Fruit fly (Drosophila melanogaster) whole organism, embryonic: Measurements from ENCODE around the gene Mic26-27.

Experiments
- CG10565 ChIP-seq: fragments of 200-800 bp; sonication (Bioruptor generic); optimal IDR thresholded peaks from 3 replicates; lab custom pipeline; 2016; ENCODE audit warnings: missing biosample characterization, mild to moderate bottlenecking, missing genetic modification characterization
- CG6683 ChIP-seq: fragments of 200-800 bp; sonication (Bioruptor generic); optimal IDR thresholded peaks from 2 replicates; lab custom pipeline; 2017; ENCODE audit warnings: missing biosample characterization, mild to moderate bottlenecking, missing genetic modification characterization, missing genetic modification reagents
- NFAT ChIP-seq: fragments of 200-800 bp; sonication (Bioruptor generic); IDR thresholded peaks from 2 replicates; pipeline ENCODE4 v1.3.6; 2022; ENCODE audit warnings: missing biosample characterization, missing genetic modification characterization
- Sin3A ChIP-seq: fragments of >200 bp; optimal IDR thresholded peaks from 2 replicates; lab custom pipeline; 2018
- da ChIP-seq: fragments of 200-800 bp; sonication (Bioruptor generic); optimal IDR thresholded peaks from 2 replicates; lab custom pipeline; 2016; ENCODE audit warnings: missing biosample characterization, missing genetic modification characterization
- her ChIP-seq: fragments of 200-800 bp; sonication (Bioruptor generic); optimal IDR thresholded peaks from 2 replicates; lab custom pipeline; 2016; ENCODE audit warnings: missing biosample characterization, missing genetic modification characterization

dm6 chr3R:16154682-16155081, 8.0 kb upstream of the Mic26-27 start, which contains the start of gene CG6006:
- no peak for TF ChIP-seq da (GFP tag; lab: Kevin White, UChicago)
- no peak for TF ChIP-seq her
- no peak for TF ChIP-seq NFAT (GFP tag; lab: Robert Waterston, UW)
- TF ChIP-seq CG6683 (GFP tag; lab: Kevin White, UChicago) = no peak
- no peak for TF ChIP-seq Sin3A (lab: Kevin White, UChicago)
- TF ChIP-seq CG10565 (GFP tag; lab: Kevin White, UChicago) = no peak
